Worm (Caenorhabditis elegans): ENCODE results near the gene C06A6.4.

DNA sequence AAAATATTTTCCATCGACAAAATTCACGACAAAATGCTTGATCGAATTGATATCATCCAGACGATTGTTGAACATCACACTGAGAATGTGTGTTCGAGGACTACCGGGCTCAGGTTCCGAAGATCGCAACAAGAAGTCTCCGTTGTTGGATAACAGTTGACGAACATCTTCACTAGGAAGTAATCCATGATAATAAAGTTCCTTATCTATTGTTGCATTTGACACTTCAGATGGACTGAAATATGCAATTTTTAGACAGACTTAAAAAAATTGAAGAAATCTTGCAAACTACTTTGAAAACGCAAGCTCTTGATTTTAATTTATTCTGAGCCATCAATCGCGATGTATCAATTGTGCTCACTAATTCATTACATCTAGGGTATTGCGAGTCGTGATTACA is 48.2 kb upstream of the C06A6.4 start:
- TF ChIP-seq C06A6.2 (GFP tag; conservative IDR thresholded peaks at IDR 0.05): no peak
- TF ChIP-seq nhr-80 (tag; optimal IDR thresholded peaks at IDR 0.05): no peak
- TF ChIP-seq snpc-1.1 (tag; optimal IDR thresholded peaks at IDR 0.05; ENCODE audit: insufficient read depth): no peak
- no peak for TF ChIP-seq snpc-4 (GFP tag; optimal IDR thresholded peaks at IDR 0.05)
- no peak for TF ChIP-seq snpc-4 (tag; optimal IDR thresholded peaks at IDR 0.05)
